Fruit fly (Drosophila melanogaster) whole organism, embryonic: ENCODE results near the gene GNBP3.

Experiments used
- Ada2b ChIP-seq: fragments of 200-800 bp; sonication (Bioruptor generic); IDR thresholded peaks from 2 replicates; pipeline ENCODE4 v1.3.6; 2022; ENCODE audit warnings: missing biosample characterization, missing genetic modification characterization
- Adf1 ChIP-seq: fragments of 200-800 bp; sonication (Bioruptor generic); IDR thresholded peaks from 2 replicates; pipeline ENCODE4 v1.3.6; 2022; ENCODE audit warnings: missing biosample characterization, missing genetic modification characterization
- Antp ChIP-seq: fragments of 200-800 bp; sonication (Bioruptor generic); optimal IDR thresholded peaks from 3 replicates; lab custom pipeline; 2016; ENCODE audit warnings: missing biosample characterization, missing genetic modification characterization
- CG10147 ChIP-seq: fragments of 200-800 bp; sonication (Bioruptor generic); optimal IDR thresholded peaks from 2 replicates; lab custom pipeline; 2019; ENCODE audit warnings: missing biosample characterization, mild to moderate bottlenecking, missing genetic modification characterization, moderate library complexity
- CG10267 ChIP-seq: fragments of 200-800 bp; sonication (Bioruptor generic); optimal IDR thresholded peaks from 2 replicates; lab custom pipeline; 2018; ENCODE audit warnings: missing biosample characterization, mild to moderate bottlenecking, missing genetic modification characterization, moderate library complexity
- CG10979 ChIP-seq: fragments of 200-800 bp; sonication (Bioruptor generic); optimal IDR thresholded peaks from 2 replicates; lab custom pipeline; 2018; ENCODE audit warnings: missing biosample characterization, mild to moderate bottlenecking, missing genetic modification characterization, moderate library complexity
- CG11085 ChIP-seq: fragments of 200-800 bp; sonication (Bioruptor generic); IDR thresholded peaks from 2 replicates; pipeline ENCODE4 v1.3.6; 2022; ENCODE audit warnings: missing biosample characterization, missing genetic modification characterization
- CG11247 ChIP-seq: fragments of 200-800 bp; sonication (Bioruptor generic); IDR thresholded peaks from 2 replicates; pipeline ENCODE4 v1.3.6; 2022; ENCODE audit warnings: missing biosample characterization, missing genetic modification characterization
- CG15011 ChIP-seq: fragments of 200-800 bp; sonication (Bioruptor generic); optimal IDR thresholded peaks from 3 replicates; lab custom pipeline; 2018; ENCODE audit warnings: missing biosample characterization, mild to moderate bottlenecking, missing genetic modification characterization
- CG15073 ChIP-seq: fragments of 200-800 bp; sonication (Bioruptor generic); optimal IDR thresholded peaks from 2 replicates; lab custom pipeline; 2016; ENCODE audit warnings: missing biosample characterization, missing genetic modification characterization
- CG16779 ChIP-seq: fragments of 200-800 bp; sonication (Bioruptor generic); IDR thresholded peaks from 2 replicates; pipeline ENCODE4 v1.3.6; 2022; ENCODE audit warnings: missing biosample characterization, missing genetic modification characterization
- CG17186 ChIP-seq: fragments of 200-800 bp; sonication (Bioruptor generic); optimal IDR thresholded peaks from 3 replicates; lab custom pipeline; 2017; ENCODE audit warnings: missing biosample characterization, missing genetic modification reagents, missing genetic modification characterization
- CG17359 ChIP-seq: fragments of 200-800 bp; sonication (Bioruptor generic); optimal IDR thresholded peaks from 3 replicates; lab custom pipeline; 2018; ENCODE audit warnings: missing biosample characterization, mild to moderate bottlenecking, missing genetic modification characterization, moderate library complexity
- CG17361 ChIP-seq: fragments of 200-800 bp; sonication (Bioruptor generic); IDR thresholded peaks from 3 replicates; pipeline ENCODE4 v1.3.6; 2022; ENCODE audit warnings: missing biosample characterization, missing genetic modification characterization
- CG18011 ChIP-seq: fragments of 200-800 bp; sonication (Bioruptor generic); optimal IDR thresholded peaks from 2 replicates; lab custom pipeline; 2017; ENCODE audit warnings: missing biosample characterization, missing genetic modification characterization, mild to moderate bottlenecking, moderate library complexity, missing genotype
- CG4730 ChIP-seq: fragments of 200-800 bp; sonication (Bioruptor generic); IDR thresholded peaks from 2 replicates; pipeline ENCODE4 v1.3.6; 2022; ENCODE audit warnings: missing biosample characterization, missing genetic modification characterization
- CG6272 ChIP-seq: fragments of 200-800 bp; sonication (Bioruptor generic); IDR thresholded peaks from 2 replicates; pipeline ENCODE4 v1.3.6; 2022; ENCODE audit warnings: missing biosample characterization, missing genetic modification characterization
- CG7928 ChIP-seq: fragments of 200-800 bp; sonication (Bioruptor generic); optimal IDR thresholded peaks from 2 replicates; lab custom pipeline; 2017; ENCODE audit warnings: missing biosample characterization, mild to moderate bottlenecking, missing genetic modification characterization
- CG9797 ChIP-seq: fragments of 200-800 bp; sonication (Bioruptor generic); optimal IDR thresholded peaks from 3 replicates; lab custom pipeline; 2018; ENCODE audit warnings: missing biosample characterization, mild to moderate bottlenecking, missing genetic modification characterization
- CHES-1-like ChIP-seq: fragments of 200-800 bp; sonication (Bioruptor generic); optimal IDR thresholded peaks from 2 replicates; lab custom pipeline; 2016; ENCODE audit warnings: missing biosample characterization, missing genetic modification characterization
- D19B ChIP-seq: fragments of 200-800 bp; sonication (Bioruptor generic); optimal IDR thresholded peaks from 2 replicates; lab custom pipeline; 2017; ENCODE audit warnings: missing biosample characterization, mild to moderate bottlenecking, missing genetic modification characterization
- Dbx ChIP-seq: fragments of 200-800 bp; sonication (Bioruptor generic); IDR thresholded peaks from 3 replicates; pipeline ENCODE4 v1.3.6; 2022; ENCODE audit warnings: missing biosample characterization, missing genetic modification characterization
- Kr ChIP-seq: fragments of 200-800 bp; sonication (Bioruptor generic); optimal IDR thresholded peaks from 2 replicates; lab custom pipeline; 2017; ENCODE audit warnings: missing biosample characterization, mild to moderate bottlenecking, missing genetic modification characterization
- NfI ChIP-seq: fragments of 200-800 bp; sonication (Bioruptor generic); optimal IDR thresholded peaks from 3 replicates; lab custom pipeline; 2018; ENCODE audit warnings: missing biosample characterization, mild to moderate bottlenecking, missing genetic modification characterization, moderate library complexity
- Oaz ChIP-seq: fragments of 200-800 bp; sonication (Bioruptor generic); IDR thresholded peaks from 2 replicates; pipeline ENCODE4 v1.3.6; 2022; ENCODE audit warnings: missing biosample characterization, missing genetic modification characterization
- Poxn ChIP-seq: fragments of 200-800 bp; sonication (Bioruptor generic); IDR thresholded peaks from 2 replicates; pipeline ENCODE4 v1.3.6; 2022; ENCODE audit warnings: missing biosample characterization, missing genetic modification characterization
- Scr ChIP-seq: fragments of 200-800 bp; sonication (Bioruptor generic); IDR thresholded peaks from 2 replicates; pipeline ENCODE4 v1.3.6; 2022; ENCODE audit warnings: missing biosample characterization, missing genetic modification characterization; ENCODE audit not compliant: partially characterized antibody
- Side ChIP-seq: fragments of 200-800 bp; sonication (Bioruptor generic); optimal IDR thresholded peaks from 2 replicates; lab custom pipeline; 2016; ENCODE audit warnings: missing biosample characterization, missing genetic modification characterization
- ara ChIP-seq: fragments of 200-800 bp; sonication (Bioruptor generic); IDR thresholded peaks from 2 replicates; pipeline ENCODE4 v1.3.6; 2022; ENCODE audit warnings: missing biosample characterization, missing genetic modification characterization
- caup ChIP-seq: fragments of 200-800 bp; sonication (Bioruptor generic); optimal IDR thresholded peaks from 3 replicates; lab custom pipeline; 2017; ENCODE audit warnings: missing biosample characterization, mild to moderate bottlenecking, missing genetic modification characterization, moderate library complexity; ENCODE audit not compliant: severe bottlenecking
- chinmo ChIP-seq: fragments of 200-800 bp; sonication (Bioruptor generic); IDR thresholded peaks from 4 replicates; pipeline ENCODE4 v1.3.6; 2022; ENCODE audit warnings: missing biosample characterization, missing genetic modification characterization; ENCODE audit not compliant: partially characterized antibody
- crol ChIP-seq: fragments of 200-800 bp; sonication (Bioruptor generic); IDR thresholded peaks from 2 replicates; pipeline ENCODE4 v1.3.6; 2022; ENCODE audit warnings: missing biosample characterization, missing genetic modification characterization
- crp ChIP-seq, 2 experiments: fragments of 200-800 bp; sonication (Bioruptor generic); optimal IDR thresholded peaks; 2 replicates in 1 of 2; 3 replicates in 1 of 2; lab custom pipeline; 2017; ENCODE audit warnings: missing biosample characterization in 2 of 2, missing genetic modification characterization in 2 of 2, mild to moderate bottlenecking in 1 of 2, moderate library complexity in 1 of 2
- da ChIP-seq: fragments of 200-800 bp; sonication (Bioruptor generic); optimal IDR thresholded peaks from 2 replicates; lab custom pipeline; 2016; ENCODE audit warnings: missing biosample characterization, missing genetic modification characterization
- dan ChIP-seq: fragments of 200-800 bp; sonication (Bioruptor generic); IDR thresholded peaks from 2 replicates; pipeline ENCODE4 v1.3.6; 2022; ENCODE audit warnings: missing biosample characterization, missing genetic modification characterization
- disco-r ChIP-seq: fragments of 200-800 bp; sonication (Bioruptor generic); optimal IDR thresholded peaks from 2 replicates; lab custom pipeline; 2016; ENCODE audit warnings: missing biosample characterization, missing genetic modification characterization
- dm ChIP-seq: fragments of 200-800 bp; sonication (Bioruptor generic); optimal IDR thresholded peaks from 3 replicates; lab custom pipeline; 2016; ENCODE audit warnings: missing biosample characterization, missing genetic modification characterization
- dmrt11E ChIP-seq: fragments of 200-800 bp; sonication (Bioruptor generic); optimal IDR thresholded peaks from 3 replicates; lab custom pipeline; 2018; ENCODE audit warnings: missing biosample characterization, mild to moderate bottlenecking, missing genetic modification characterization, moderate library complexity
- emc ChIP-seq: fragments of 200-800 bp; sonication (Bioruptor generic); optimal IDR thresholded peaks from 2 replicates; lab custom pipeline; 2016; ENCODE audit warnings: missing biosample characterization, missing genetic modification characterization
- pb ChIP-seq: fragments of 200-800 bp; sonication (Bioruptor generic); optimal IDR thresholded peaks from 3 replicates; lab custom pipeline; 2016; ENCODE audit warnings: missing biosample characterization, missing genetic modification characterization
- repo ChIP-seq: fragments of 200-800 bp; sonication (Bioruptor generic); optimal IDR thresholded peaks from 2 replicates; lab custom pipeline; 2016; ENCODE audit warnings: missing biosample characterization, missing genetic modification characterization
- rib ChIP-seq: fragments of 200-800 bp; sonication (Bioruptor generic); IDR thresholded peaks from 2 replicates; pipeline ENCODE4 v1.3.6; 2022; ENCODE audit warnings: missing biosample characterization, missing genetic modification characterization
- sens-2 ChIP-seq: fragments of 200-800 bp; sonication (Bioruptor generic); IDR thresholded peaks from 2 replicates; pipeline ENCODE4 v1.3.6; 2022; ENCODE audit warnings: missing biosample characterization, missing genetic modification characterization
- tll ChIP-seq, 2 experiments: fragments of 200-800 bp in 1 of 2; fragments of >200 bp in 1 of 2; sonication (Bioruptor generic) in 1 of 2; optimal IDR thresholded peaks; 2 replicates each; lab custom pipeline; 2017 to 2019; ENCODE audit warnings: missing biosample characterization in 2 of 2, missing genetic modification characterization in 2 of 2, mild to moderate bottlenecking in 1 of 2, moderate library complexity in 1 of 2
- trem ChIP-seq: fragments of 200-800 bp; optimal IDR thresholded peaks from 3 replicates; lab custom pipeline; 2019; ENCODE audit warnings: missing biosample characterization, mild to moderate bottlenecking, missing genetic modification characterization, moderate library complexity
- trh ChIP-seq: fragments of 200-800 bp; sonication (Bioruptor generic); optimal IDR thresholded peaks from 2 replicates; lab custom pipeline; 2016; ENCODE audit warnings: missing biosample characterization, missing genetic modification characterization
- zen2 ChIP-seq: fragments of 200-800 bp; sonication (Bioruptor generic); IDR thresholded peaks from 3 replicates; pipeline ENCODE4 v1.3.6; 2022; ENCODE audit warnings: missing biosample characterization, missing genetic modification characterization; ENCODE audit not compliant: partially characterized antibody
- zfh1 ChIP-seq: fragments of 200-800 bp; sonication (Bioruptor generic); IDR thresholded peaks from 3 replicates; pipeline ENCODE4 v1.3.6; 2022; ENCODE audit warnings: missing biosample characterization, missing genetic modification characterization

The GNBP3 gene

DNA sequence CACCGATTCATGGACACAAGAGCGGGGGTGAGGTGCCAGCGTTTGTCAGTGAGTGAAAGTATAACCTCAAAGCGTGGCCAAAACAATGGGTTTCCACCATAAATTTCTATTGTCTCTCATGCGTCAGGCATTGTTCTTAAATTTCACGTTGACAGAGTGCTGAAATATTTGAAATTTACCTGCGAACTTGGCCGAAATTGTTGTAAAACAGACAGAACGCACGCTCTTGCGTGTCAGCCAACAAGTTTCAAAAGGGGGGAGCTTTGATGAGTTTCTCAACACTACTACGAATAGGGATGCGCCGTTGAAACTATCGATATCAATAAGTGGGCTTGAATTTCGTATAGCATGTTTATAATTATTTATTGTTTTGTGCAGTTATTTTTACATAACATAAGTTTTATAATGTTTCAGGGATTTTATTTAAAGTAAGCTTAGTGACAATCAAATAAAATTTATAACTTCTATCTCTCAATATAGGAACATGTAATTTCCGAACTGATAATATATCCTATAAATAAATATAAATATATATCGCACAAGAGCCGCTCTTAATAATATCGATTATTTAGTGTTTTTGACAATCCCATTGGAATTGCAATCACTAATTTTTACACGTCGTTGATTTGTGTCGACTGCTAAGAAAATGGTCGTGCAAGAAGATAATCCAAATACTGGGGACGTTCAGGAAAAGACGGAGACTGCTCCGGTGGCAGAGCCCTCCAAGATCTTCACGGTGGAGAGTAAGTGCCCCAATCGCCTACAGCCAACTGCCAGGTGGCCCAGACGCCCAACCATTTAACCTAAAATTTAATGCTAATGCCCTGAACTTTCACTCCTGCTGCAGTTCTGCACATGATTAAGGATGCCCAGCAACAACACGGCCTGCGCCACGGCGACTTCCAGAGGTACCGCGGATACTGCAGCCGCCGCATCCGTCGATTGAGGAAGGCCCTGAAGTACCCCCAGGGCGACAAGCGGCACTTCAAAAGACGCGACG, 20.0 kb downstream of the GNBP3 start, which contains the start of the genes pix and Srp68 (continued):
- no peak for TF ChIP-seq tll (GFP tag; optimal IDR thresholded peaks at IDR 0.05; lab: Kevin White, UChicago)
- no peak for TF ChIP-seq repo
- no peak for TF ChIP-seq CG15011 (GFP tag; lab: Kevin White, UChicago)
- TF ChIP-seq CG6272 (GFP tag; lab: Robert Waterston, UW): peak; percentile 47; the same call in 1 of the 2 replicates
- TF ChIP-seq dan (GFP tag; lab: Robert Waterston, UW): no peak
- TF ChIP-seq crol (GFP tag; lab: Robert Waterston, UW): peak; percentile 99
- TF ChIP-seq emc (GFP tag; lab: Kevin White, UChicago): no peak
- no peak for TF ChIP-seq zfh1 (GFP tag; lab: Robert Waterston, UW)
- no peak for TF ChIP-seq sens-2 (GFP tag; lab: Robert Waterston, UW)
- no peak for TF ChIP-seq trh (GFP tag; lab: Kevin White, UChicago)
- no peak for TF ChIP-seq Ada2b
- no peak for TF ChIP-seq CG17186 (GFP tag; lab: Kevin White, UChicago)
- peak; percentile 65 for TF ChIP-seq caup (GFP tag; lab: Kevin White, UChicago)
- no peak for TF ChIP-seq Poxn (GFP tag; lab: Robert Waterston, UW)
- peak; percentile 36 for TF ChIP-seq CG18011
- TF ChIP-seq crp (GFP tag; optimal IDR thresholded peaks at IDR 0.05; lab: Kevin White, UChicago): peak in 1 of 2 experiments; percentile 36
- TF ChIP-seq Kr (GFP tag; lab: Kevin White, UChicago): no peak
- TF ChIP-seq Antp (GFP tag; lab: Kevin White, UChicago): peak; percentile 31
- TF ChIP-seq zen2 (GFP tag; lab: Robert Waterston, UW): peak; percentile 36; the same call in 1 of the 3 replicates
- peak; percentile 85 for TF ChIP-seq trem (tag; lab: Kevin White, UChicago)
- no peak for TF ChIP-seq CG11085
- no peak for TF ChIP-seq D19B
- no peak for TF ChIP-seq CG16779 (GFP tag; lab: Robert Waterston, UW)
- TF ChIP-seq CG10147 (GFP tag; lab: Kevin White, UChicago): peak; percentile 63
- TF ChIP-seq dmrt11E (tag; lab: Kevin White, UChicago): peak; percentile 61
- no peak for TF ChIP-seq CG4730 (GFP tag; lab: Robert Waterston, UW)
- TF ChIP-seq ara: no peak
- no peak for TF ChIP-seq CG11247 (GFP tag; lab: Robert Waterston, UW)
- TF ChIP-seq rib (GFP tag; lab: Robert Waterston, UW): no peak
- TF ChIP-seq chinmo (GFP tag; lab: Robert Waterston, UW): no peak
- no peak for TF ChIP-seq Side
- TF ChIP-seq CG9797: peak; percentile 30
- no peak for TF ChIP-seq Adf1 (GFP tag; lab: Robert Waterston, UW)
- TF ChIP-seq dm: peak; percentile 81
- TF ChIP-seq CHES-1-like (GFP tag; lab: Kevin White, UChicago): peak; percentile 45
- peak; percentile 27 for TF ChIP-seq CG17359 (tag; lab: Kevin White, UChicago)
- TF ChIP-seq NfI (GFP tag; lab: Kevin White, UChicago): peak; percentile 68
- peak; percentile 7 for TF ChIP-seq disco-r (GFP tag; lab: Kevin White, UChicago)
- TF ChIP-seq Oaz (GFP tag; lab: Robert Waterston, UW): no peak
- TF ChIP-seq CG10267: peak; percentile 99
- no peak for TF ChIP-seq CG15073 (GFP tag; lab: Kevin White, UChicago)
- peak; percentile 88 for TF ChIP-seq CG17361 (GFP tag; lab: Robert Waterston, UW)
- TF ChIP-seq Scr (GFP tag; lab: Robert Waterston, UW): peak; percentile 93
- TF ChIP-seq CG7928: peak; percentile 18
- no peak for TF ChIP-seq pb (GFP tag; lab: Kevin White, UChicago)
- TF ChIP-seq da: no peak
- TF ChIP-seq Dbx: peak; percentile 67; the same call in 1 of the 3 replicates
- TF ChIP-seq CG10979 (tag; lab: Kevin White, UChicago): peak; percentile 42
